Comparison of ENCODE assay signal across 3 fruit fly cellular contexts in genomic region chr3L:11484483-11484882, dm6.
TF ChIP-seq lines count a peak whose summit lies in the region.

No protein-coding gene starts in this region.

- peak; percentile 10 for TF ChIP-seq CTCF in whole organism, embryonic (GFP tag; optimal IDR thresholded peaks at IDR 0.05; lab: Kevin White, UChicago)

TF ChIP-seq in whole organism, embryonic, 481 proteins besides CTCF, POLR2A, EP300 and RAD21 (continues in another document):
- TF ChIP-seq dpn (GFP tag; optimal IDR thresholded peaks at IDR 0.05; lab: Kevin White, UChicago) (peak in 1 of 2 experiments; percentile 10), CHES-1-like (GFP tag; optimal IDR thresholded peaks at IDR 0.05; lab: Kevin White, UChicago) (no peak), CG11504 (tag; optimal IDR thresholded peaks at IDR 0.05; lab: Kevin White, UChicago) (peak; percentile 61), CG2678 (tag; optimal IDR thresholded peaks at IDR 0.05; lab: Kevin White, UChicago) (peak; percentile 62), CG6175 (GFP tag; IDR thresholded peaks at IDR 0.05; lab: Robert Waterston, UW) (no peak), peb (GFP tag; IDR thresholded peaks at IDR 0.05; lab: Robert Waterston, UW) (no peak), Hr51 (GFP tag; optimal IDR thresholded peaks at IDR 0.05; lab: Kevin White, UChicago) (peak in 1 of 2 experiments; percentile 33), CG6765 (GFP tag; optimal IDR thresholded peaks at IDR 0.05; lab: Kevin White, UChicago) (peak; percentile 43), CG4424 (GFP tag; optimal IDR thresholded peaks at IDR 0.05; lab: Kevin White, UChicago) (peak; percentile 44), gcm (GFP tag; optimal IDR thresholded peaks at IDR 0.05; lab: Kevin White, UChicago) (no peak), CG1603 (tag; optimal IDR thresholded peaks at IDR 0.05; lab: Kevin White, UChicago) (no peak), zf30C (GFP tag; optimal IDR thresholded peaks at IDR 0.05; lab: Kevin White, UChicago) (no peak), Six4 (GFP tag; optimal IDR thresholded peaks at IDR 0.05; lab: Kevin White, UChicago) (no peak), HLH4C (GFP tag; IDR thresholded peaks at IDR 0.05; lab: Robert Waterston, UW; ENCODE audit: partially characterized antibody) (no peak), ara (GFP tag; IDR thresholded peaks at IDR 0.05; lab: Robert Waterston, UW) (peak; percentile 7; the same call in 1 of the 2 replicates), org-1 (GFP tag; optimal IDR thresholded peaks at IDR 0.05; lab: Kevin White, UChicago) (peak; percentile 11), CG5180 (GFP tag; optimal IDR thresholded peaks at IDR 0.05; lab: Kevin White, UChicago) (peak; percentile 21), MTF-1 (GFP tag; optimal IDR thresholded peaks at IDR 0.05; lab: Kevin White, UChicago; ENCODE audit: borderline replicate concordance) (no peak), sd (tag; optimal IDR thresholded peaks at IDR 0.05; lab: Kevin White, UChicago) (no peak), CG4707 (GFP tag; optimal IDR thresholded peaks at IDR 0.05; lab: Kevin White, UChicago) (no peak), CG32767 (GFP tag; IDR thresholded peaks at IDR 0.05; lab: Robert Waterston, UW) (no peak), BEAF-32 (GFP tag; optimal IDR thresholded peaks at IDR 0.05; lab: Kevin White, UChicago) (no peak), CG8281 (tag; optimal IDR thresholded peaks at IDR 0.05; lab: Kevin White, UChicago) (no peak), CG12219 (GFP tag; optimal IDR thresholded peaks at IDR 0.05; lab: Kevin White, UChicago) (no peak), CkIIα-i1 (GFP tag; IDR thresholded peaks at IDR 0.05; lab: Robert Waterston, UW) (no peak), CG10267 (tag; optimal IDR thresholded peaks at IDR 0.05; lab: Kevin White, UChicago) (peak; percentile 8), Adf1 (GFP tag; IDR thresholded peaks at IDR 0.05; lab: Robert Waterston, UW) (no peak), Lim3 (GFP tag; IDR thresholded peaks at IDR 0.05; lab: Robert Waterston, UW) (no peak), onecut (GFP tag; IDR thresholded peaks at IDR 0.05; lab: Robert Waterston, UW) (peak; percentile 82), CG31388 (GFP tag; optimal IDR thresholded peaks at IDR 0.05; lab: Kevin White, UChicago) (no peak)

TF ChIP-seq in whole organism, prepupa, 60 proteins besides CTCF, POLR2A, EP300 and RAD21:
- TF ChIP-seq Ets21C (GFP tag; optimal IDR thresholded peaks at IDR 0.05; lab: Kevin White, UChicago) (no peak), svp (GFP tag; lab: Kevin White, UChicago) (no peak), spab (GFP tag; optimal IDR thresholded peaks at IDR 0.05; lab: Kevin White, UChicago) (no peak), dsx (GFP tag; optimal IDR thresholded peaks at IDR 0.05; lab: Kevin White, UChicago; ENCODE audit: poor library complexity, severe bottlenecking) (no peak), achi (GFP tag; optimal IDR thresholded peaks at IDR 0.05; lab: Kevin White, UChicago) (peak; percentile 6), Ets96B (tag; optimal IDR thresholded peaks at IDR 0.05; lab: Kevin White, UChicago) (peak; percentile 3), CG9139 (GFP tag; optimal IDR thresholded peaks at IDR 0.05; lab: Kevin White, UChicago) (no peak), fd59A (GFP tag; optimal IDR thresholded peaks at IDR 0.05; lab: Kevin White, UChicago) (no peak), Lpt (GFP tag; optimal IDR thresholded peaks at IDR 0.05; lab: Kevin White, UChicago) (no peak), CG1621 (tag; optimal IDR thresholded peaks at IDR 0.05; lab: Kevin White, UChicago) (no peak), Hr38 (GFP tag; optimal IDR thresholded peaks at IDR 0.05; lab: Kevin White, UChicago) (no peak), CG8119 (GFP tag; IDR thresholded peaks at IDR 0.05; lab: Robert Waterston, UW) (0 out of 3 replicates have a peak, but pooled peaks have one; percentile 20), fd85E (GFP tag; optimal IDR thresholded peaks at IDR 0.05; lab: Kevin White, UChicago) (no peak), acj6 (GFP tag; optimal IDR thresholded peaks at IDR 0.05; lab: Kevin White, UChicago) (no peak), CG6792 (GFP tag; optimal IDR thresholded peaks at IDR 0.05; lab: Kevin White, UChicago) (no peak), CG4318 (GFP tag; optimal IDR thresholded peaks at IDR 0.05; lab: Kevin White, UChicago) (no peak), CG10631 (GFP tag; optimal IDR thresholded peaks at IDR 0.05; lab: Kevin White, UChicago) (no peak), eg (GFP tag; IDR thresholded peaks at IDR 0.05; lab: Robert Waterston, UW) (0 out of 3 replicates have a peak, but pooled peaks have one; percentile 12), CG3919 (GFP tag; optimal IDR thresholded peaks at IDR 0.05; lab: Kevin White, UChicago) (peak; percentile 25), Eip78C (GFP tag; lab: Kevin White, UChicago) (peak; percentile 81), dac (GFP tag; optimal IDR thresholded peaks at IDR 0.05; lab: Kevin White, UChicago) (no peak), CG8632 (GFP tag; optimal IDR thresholded peaks at IDR 0.05; lab: Kevin White, UChicago) (no peak), ss (GFP tag; optimal IDR thresholded peaks at IDR 0.05; lab: Kevin White, UChicago) (no peak), CG32006 (GFP tag; optimal IDR thresholded peaks at IDR 0.05; lab: Kevin White, UChicago) (peak; percentile 19), Sox14 (GFP tag; optimal IDR thresholded peaks at IDR 0.05; lab: Kevin White, UChicago) (no peak), Hr39 (GFP tag; optimal IDR thresholded peaks at IDR 0.05; lab: Kevin White, UChicago) (no peak), Met (GFP tag; optimal IDR thresholded peaks at IDR 0.05; lab: Kevin White, UChicago) (no peak), cyc (GFP tag; optimal IDR thresholded peaks at IDR 0.05; lab: Kevin White, UChicago) (no peak), lz (GFP tag; optimal IDR thresholded peaks at IDR 0.05; lab: Kevin White, UChicago) (no peak), Blimp-1 (GFP tag; optimal IDR thresholded peaks at IDR 0.05; lab: Kevin White, UChicago) (no peak), Eip93F (GFP tag; optimal IDR thresholded peaks at IDR 0.05; lab: Kevin White, UChicago) (no peak), CG6163 (GFP tag; IDR thresholded peaks at IDR 0.05; lab: Robert Waterston, UW) (no peak), CG6276 (GFP tag; optimal IDR thresholded peaks at IDR 0.05; lab: Kevin White, UChicago) (no peak), OdsH (GFP tag; optimal IDR thresholded peaks at IDR 0.05; lab: Kevin White, UChicago) (no peak)

TF ChIP-seq in whole organism, pupa, 21 proteins besides CTCF, POLR2A, EP300 and RAD21:
- TF ChIP-seq CG4496 (GFP tag; IDR thresholded peaks at IDR 0.05; lab: Robert Waterston, UW) (no peak), CG9948 (tag; optimal IDR thresholded peaks at IDR 0.05; lab: Kevin White, UChicago) (peak; percentile 9), Snoo (tag; optimal IDR thresholded peaks at IDR 0.05; lab: Kevin White, UChicago) (no peak), CG8159 (tag; optimal IDR thresholded peaks at IDR 0.05; lab: Kevin White, UChicago) (peak; percentile 12), CG8301 (tag; optimal IDR thresholded peaks at IDR 0.05; lab: Kevin White, UChicago) (peak; percentile 9), Ets98B (GFP tag; IDR thresholded peaks at IDR 0.05; lab: Robert Waterston, UW) (no peak), CG14655 (GFP tag; optimal IDR thresholded peaks at IDR 0.05; lab: Kevin White, UChicago) (peak; percentile 36), CG10348 (GFP tag; IDR thresholded peaks at IDR 0.05; lab: Robert Waterston, UW) (no peak), Pif1A (GFP tag; optimal IDR thresholded peaks at IDR 0.05; lab: Kevin White, UChicago) (peak; percentile 13), Pif1B (GFP tag; optimal IDR thresholded peaks at IDR 0.05; lab: Kevin White, UChicago) (no peak), rn (GFP tag; IDR thresholded peaks at IDR 0.05; lab: Robert Waterston, UW) (no peak), D1 (tag; optimal IDR thresholded peaks at IDR 0.05; lab: Kevin White, UChicago) (no peak), CG13204 (GFP tag; optimal IDR thresholded peaks at IDR 0.05; lab: Kevin White, UChicago) (no peak), CG32121 (GFP tag; IDR thresholded peaks at IDR 0.05; lab: Robert Waterston, UW) (no peak), CG12605 (GFP tag; IDR thresholded peaks at IDR 0.05; lab: Robert Waterston, UW) (no peak), EcR (GFP tag; optimal IDR thresholded peaks at IDR 0.05; lab: Kevin White, UChicago) (no peak), fd96Ca (GFP tag; IDR thresholded peaks at IDR 0.05; lab: Robert Waterston, UW) (no peak), CG17806 (tag; optimal IDR thresholded peaks at IDR 0.05; lab: Kevin White, UChicago) (no peak), gl (tag; optimal IDR thresholded peaks at IDR 0.05; lab: Kevin White, UChicago) (no peak), CG15710 (tag; optimal IDR thresholded peaks at IDR 0.05; lab: Kevin White, UChicago) (no peak), CG34367 (tag; optimal IDR thresholded peaks at IDR 0.05; lab: Kevin White, UChicago) (no peak)
TF ChIP-seq in whole organism, pupa: peak in this region for 5.

Comparison
In these comparisons a context has a peak if more than half of its experiments do, and no peak if none do; other contexts are left out.
1. Of the 7 proteins assayed by ChIP-seq in both whole organism, embryonic and whole organism, prepupa: peak only in whole organism, embryonic: Blimp-1, CG6854 and Sox102F; only in whole organism, prepupa: none; in both: none; in neither: 4.